Fruit fly (Drosophila melanogaster): Measurements from ENCODE around the gene cic.

The cic gene

dm6 chr3R:20280518-20280981, 28.0 kb downstream of the cic start (continued):
- TF ChIP-seq Met (GFP tag; optimal IDR thresholded peaks at IDR 0.05) (peak; percentile 19), vri (GFP tag; optimal IDR thresholded peaks at IDR 0.05) (no peak), cyc (GFP tag; optimal IDR thresholded peaks at IDR 0.05) (peak; percentile 13), dac (GFP tag; optimal IDR thresholded peaks at IDR 0.05) (peak; percentile 30), Hr4 (GFP tag; optimal IDR thresholded peaks at IDR 0.05) (peak; percentile 61), Hr39 (GFP tag; optimal IDR thresholded peaks at IDR 0.05) (no peak), CG8319 (GFP tag; optimal IDR thresholded peaks at IDR 0.05) (no peak), CG6276 (GFP tag; optimal IDR thresholded peaks at IDR 0.05) (peak; percentile 49), CG10669 (GFP tag; optimal IDR thresholded peaks at IDR 0.05) (peak; percentile 47), fkh (GFP tag; optimal IDR thresholded peaks at IDR 0.05) (no peak), fd59A (GFP tag; optimal IDR thresholded peaks at IDR 0.05) (no peak), acj6 (GFP tag; optimal IDR thresholded peaks at IDR 0.05) (peak; percentile 13), Eip78C (GFP tag) (peak; percentile 84), CG4318 (GFP tag; optimal IDR thresholded peaks at IDR 0.05) (peak; percentile 16), CG6163 (GFP tag; IDR thresholded peaks at IDR 0.05) (peak; percentile 68), ss (GFP tag; optimal IDR thresholded peaks at IDR 0.05) (peak in 1 of 2 experiments; percentile 37), Sox15 (GFP tag; optimal IDR thresholded peaks at IDR 0.05) (no peak), Eip75B (GFP tag; optimal IDR thresholded peaks at IDR 0.05) (peak; percentile 42), dsx (GFP tag; optimal IDR thresholded peaks at IDR 0.05; ENCODE audit: poor library complexity, severe bottlenecking) (peak; percentile 34), Ets96B (tag; optimal IDR thresholded peaks at IDR 0.05) (peak; percentile 47), Sox102F (GFP tag; optimal IDR thresholded peaks at IDR 0.05) (peak; percentile 34), CG8119 (GFP tag; IDR thresholded peaks at IDR 0.05) (peak; percentile 63), Blimp-1 (GFP tag; optimal IDR thresholded peaks at IDR 0.05) (no peak), Smox (GFP tag; optimal IDR thresholded peaks at IDR 0.05) (no peak), CG10631 (GFP tag; optimal IDR thresholded peaks at IDR 0.05) (peak; percentile 59), CG11762 (GFP tag; optimal IDR thresholded peaks at IDR 0.05; ENCODE audit: insufficient read depth) (peak; percentile 31)

dm6 chr3R:20282103-20282502, 29.5 kb downstream of the cic start:
- TF ChIP-seq Sox15 (GFP tag; optimal IDR thresholded peaks at IDR 0.05) (peak; percentile 17), CG8632 (GFP tag; optimal IDR thresholded peaks at IDR 0.05) (no peak), CG6276 (GFP tag; optimal IDR thresholded peaks at IDR 0.05) (peak; percentile 12), CG11902 (GFP tag; optimal IDR thresholded peaks at IDR 0.05) (no peak), CG32006 (GFP tag; optimal IDR thresholded peaks at IDR 0.05) (peak; percentile 70), CG34406 (GFP tag; optimal IDR thresholded peaks at IDR 0.05) (peak; percentile 5), CG6854 (GFP tag; optimal IDR thresholded peaks at IDR 0.05) (no peak), CG10631 (GFP tag; optimal IDR thresholded peaks at IDR 0.05) (peak; percentile 60), Hr39 (GFP tag; optimal IDR thresholded peaks at IDR 0.05) (peak; percentile 4), Sox102F (GFP tag; optimal IDR thresholded peaks at IDR 0.05) (peak; percentile 22), Eip78C (GFP tag) (peak; percentile 84), Ets96B (tag; optimal IDR thresholded peaks at IDR 0.05) (peak; percentile 45), net (GFP tag; optimal IDR thresholded peaks at IDR 0.05) (peak; percentile 12), Gug (GFP tag; IDR thresholded peaks at IDR 0.05) (no peak), CG9139 (GFP tag; optimal IDR thresholded peaks at IDR 0.05) (no peak), CG31627 (GFP tag; optimal IDR thresholded peaks at IDR 0.05) (peak; percentile 4), OdsH (GFP tag; optimal IDR thresholded peaks at IDR 0.05) (peak; percentile 28), CG1621 (tag; optimal IDR thresholded peaks at IDR 0.05) (no peak), fd59A (GFP tag; optimal IDR thresholded peaks at IDR 0.05) (peak; percentile 26), CG3919 (GFP tag; optimal IDR thresholded peaks at IDR 0.05) (peak; percentile 34), Met (GFP tag; optimal IDR thresholded peaks at IDR 0.05) (peak; percentile 19), salr (GFP tag; optimal IDR thresholded peaks at IDR 0.05) (peak in 1 of 2 experiments; percentile 50), Sox14 (GFP tag; optimal IDR thresholded peaks at IDR 0.05) (peak; percentile 2), CG3032 (tag; optimal IDR thresholded peaks at IDR 0.05) (peak; percentile 31), acj6 (GFP tag; optimal IDR thresholded peaks at IDR 0.05) (peak; percentile 41), Hr4 (GFP tag; optimal IDR thresholded peaks at IDR 0.05) (peak; percentile 9), CG15336 (GFP tag; IDR thresholded peaks at IDR 0.05) (peak; percentile 23; the same call in 1 of the 2 replicates), spab (GFP tag; optimal IDR thresholded peaks at IDR 0.05) (peak; percentile 35), achi (GFP tag; optimal IDR thresholded peaks at IDR 0.05) (peak; percentile 26), CG8319 (GFP tag; optimal IDR thresholded peaks at IDR 0.05) (no peak), Blimp-1 (GFP tag; optimal IDR thresholded peaks at IDR 0.05) (no peak), ss (GFP tag; optimal IDR thresholded peaks at IDR 0.05) (no peak), Smox (GFP tag; optimal IDR thresholded peaks at IDR 0.05) (peak; percentile 6), Lpt (GFP tag; optimal IDR thresholded peaks at IDR 0.05) (no peak), esn (GFP tag; optimal IDR thresholded peaks at IDR 0.05) (peak; percentile 27), CG11762 (GFP tag; optimal IDR thresholded peaks at IDR 0.05; ENCODE audit: insufficient read depth) (no peak), CG8119 (GFP tag; IDR thresholded peaks at IDR 0.05) (peak; percentile 23; the same call in 2 of the 3 replicates), CG4318 (GFP tag; optimal IDR thresholded peaks at IDR 0.05) (no peak), CG6792 (GFP tag; optimal IDR thresholded peaks at IDR 0.05) (peak; percentile 7)
